Worm (Caenorhabditis elegans) whole organism, L4 larva: ENCODE results near the gene ceh-30.

Source experiments
- D1046.2 ChIP-seq: fragments of 200-800 bp; sonication (Bioruptor generic); IDR thresholded peaks from 2 replicates; pipeline ENCODE4 v1.3.6; 2022; ENCODE audit warnings: missing genetic modification characterization, missing compliant biosample characterization
- F26F4.8 ChIP-seq: fragments of 200-800 bp; sonication (Bioruptor generic); conservative IDR thresholded peaks from 2 replicates; pipeline ENCODE4 v1.3.6; 2022; ENCODE audit warnings: missing genetic modification characterization, missing compliant biosample characterization
- F37D6.2 ChIP-seq: sonication (generic microtip); optimal IDR thresholded peaks from 2 replicates; lab custom pipeline; 2016; ENCODE audit warnings: mild to moderate bottlenecking, missing genetic modification characterization, missing compliant biosample characterization
- T20F7.1 ChIP-seq: fragments of 200-800 bp; sonication (Bioruptor generic); optimal IDR thresholded peaks from 2 replicates; lab custom pipeline; 2018; ENCODE audit warnings: mild to moderate bottlenecking, missing genetic modification characterization, missing compliant biosample characterization
- Y105C5A.15 ChIP-seq: fragments of 200-800 bp; sonication (Bioruptor generic); IDR thresholded peaks from 2 replicates; pipeline ENCODE4 v1.3.6; 2022; ENCODE audit warnings: missing genetic modification characterization, missing compliant biosample characterization
- Y48G9A.11 ChIP-seq: fragments of 200-800 bp; sonication (Bioruptor generic); IDR thresholded peaks from 2 replicates; pipeline ENCODE4 v1.3.6; 2022; ENCODE audit warnings: missing genetic modification reagents, missing genetic modification characterization, missing compliant biosample characterization
- ZK546.5 ChIP-seq, 2 experiments: sonication (generic microtip); optimal IDR thresholded peaks; 2 replicates each; lab custom pipeline; 2017; ENCODE audit warnings: missing biosample characterization in 2 of 2, missing genetic modification characterization in 2 of 2
- ceh-32 ChIP-seq: sonication (generic microtip); optimal IDR thresholded peaks from 2 replicates; lab custom pipeline; 2016; ENCODE audit warnings: mild to moderate bottlenecking, missing genetic modification characterization, missing compliant biosample characterization; ENCODE audit not compliant: poor library complexity
- ceh-62 ChIP-seq: sonication (generic microtip); optimal IDR thresholded peaks from 2 replicates; lab custom pipeline; 2017; ENCODE audit warnings: missing biosample characterization, missing genetic modification characterization
- ceh-82 ChIP-seq: sonication (generic microtip); optimal IDR thresholded peaks from 2 replicates; lab custom pipeline; 2017; ENCODE audit warnings: missing biosample characterization, missing genetic modification characterization
- cey-2 ChIP-seq: sonication (generic microtip); optimal IDR thresholded peaks from 3 replicates; lab custom pipeline; 2017; ENCODE audit warnings: missing genetic modification characterization, mild to moderate bottlenecking, missing compliant biosample characterization, antibody characterized with exemption, borderline replicate concordance; ENCODE audit not compliant: insufficient read depth
- ctbp-1 ChIP-seq: fragments of 200-800 bp; sonication (Bioruptor generic); IDR thresholded peaks from 2 replicates; pipeline ENCODE4 v1.3.6; 2022; ENCODE audit warnings: missing genetic modification reagents, missing genetic modification characterization, missing compliant biosample characterization
- daf-16 ChIP-seq, 3 experiments: sonication (generic microtip); optimal IDR thresholded peaks; 2 replicates each; lab custom pipeline; 2016 to 2017; ENCODE audit warnings: missing genetic modification characterization in 3 of 3, missing genetic modification reagents in 3 of 3, mild to moderate bottlenecking in 2 of 3, missing compliant biosample characterization in 2 of 3, missing biosample characterization in 1 of 3, moderate library complexity in 1 of 3
- daf-19 ChIP-seq: fragments of 200-800 bp; sonication (Bioruptor generic); conservative IDR thresholded peaks from 2 replicates; pipeline ENCODE4 v1.3.6; 2022; ENCODE audit warnings: missing genetic modification characterization, missing compliant biosample characterization
- dmd-9 ChIP-seq: fragments of 200-800 bp; sonication (Bioruptor generic); IDR thresholded peaks from 2 replicates; pipeline ENCODE4 v1.3.6; 2022; ENCODE audit warnings: missing genetic modification reagents, missing genetic modification characterization, missing compliant biosample characterization
- dpl-1 ChIP-seq: fragments of 150-350 bp; optimal IDR thresholded peaks from 2 replicates; lab custom pipeline; 2014; ENCODE audit warnings: missing biosample characterization, missing genetic modification reagents, missing genetic modification characterization
- duxl-1 ChIP-seq: sonication (generic microtip); optimal IDR thresholded peaks from 2 replicates; lab custom pipeline; 2016; ENCODE audit warnings: mild to moderate bottlenecking, missing genetic modification characterization, moderate library complexity, missing compliant biosample characterization; ENCODE audit not compliant: poor library complexity
- dve-1 ChIP-seq: sonication (generic microtip); optimal IDR thresholded peaks from 2 replicates; lab custom pipeline; 2017; ENCODE audit warnings: antibody characterized with exemption, mild to moderate bottlenecking, missing genetic modification characterization, missing compliant biosample characterization; ENCODE audit not compliant: insufficient read depth
- egl-43 ChIP-seq: fragments of 200-800 bp; sonication (Bioruptor generic); IDR thresholded peaks from 2 replicates; pipeline ENCODE4 v1.3.6; 2022; ENCODE audit warnings: missing genetic modification reagents, missing genetic modification characterization, missing compliant biosample characterization
- gei-8 ChIP-seq: fragments of 200-800 bp; sonication (Bioruptor generic); optimal IDR thresholded peaks from 2 replicates; lab custom pipeline; 2018; ENCODE audit warnings: mild to moderate bottlenecking, missing genetic modification characterization, missing compliant biosample characterization
- hif-1 ChIP-seq, 2 experiments: sonication (generic microtip); optimal IDR thresholded peaks; 2 replicates each; lab custom pipeline; 2016 to 2017; ENCODE audit warnings: missing compliant biosample characterization in 2 of 2, missing genetic modification characterization in 2 of 2, missing genetic modification reagents in 2 of 2, missing genotype in 2 of 2, mild to moderate bottlenecking in 1 of 2
- hlh-11 ChIP-seq: fragments of 200-800 bp; sonication (Bioruptor generic); optimal IDR thresholded peaks from 2 replicates; lab custom pipeline; 2018; ENCODE audit warnings: mild to moderate bottlenecking, missing genetic modification characterization, missing compliant biosample characterization
- hmg-1.1 ChIP-seq: fragments of 200-800 bp; sonication (Bioruptor generic); IDR thresholded peaks from 2 replicates; pipeline ENCODE4 v1.3.6; 2022; ENCODE audit warnings: missing genetic modification reagents, missing genetic modification characterization, missing compliant biosample characterization
- jun-1 ChIP-seq: fragments of 150-350 bp; optimal IDR thresholded peaks from 2 replicates; lab custom pipeline; 2014; ENCODE audit warnings: missing biosample characterization, missing genetic modification reagents, missing genetic modification characterization
- lim-7 ChIP-seq: fragments of 200-800 bp; sonication (Bioruptor generic); IDR thresholded peaks from 2 replicates; pipeline ENCODE4 v1.3.6; 2022; ENCODE audit warnings: missing genetic modification characterization, missing compliant biosample characterization
- lin-15B ChIP-seq: fragments of 150-350 bp; sonication (generic microtip); optimal IDR thresholded peaks from 3 replicates; lab custom pipeline; 2014; ENCODE audit warnings: missing biosample characterization, missing genetic modification characterization
- lin-38 ChIP-seq: fragments of 200-800 bp; sonication (Bioruptor generic); IDR thresholded peaks from 2 replicates; pipeline ENCODE4 v1.3.6; 2022; ENCODE audit warnings: missing genetic modification reagents, missing genetic modification characterization, missing compliant biosample characterization
- lsy-2 ChIP-seq, 2 experiments: fragments of 150-350 bp in 1 of 2; sonication (generic microtip) in 1 of 2; optimal IDR thresholded peaks; 2 replicates each; lab custom pipeline; 2014 to 2017; ENCODE audit warnings: missing biosample characterization in 2 of 2, missing genetic modification characterization in 2 of 2
- madf-9 ChIP-seq: fragments of 200-800 bp; sonication (Bioruptor generic); conservative IDR thresholded peaks from 2 replicates; pipeline ENCODE4 v1.3.6; 2022; ENCODE audit warnings: missing genetic modification reagents, missing genetic modification characterization, missing compliant biosample characterization
- mdl-1 ChIP-seq, 2 experiments: fragments of 150-350 bp in 1 of 2; sonication (generic microtip) in 1 of 2; optimal IDR thresholded peaks; 2 replicates each; lab custom pipeline; 2014 to 2017; ENCODE audit warnings: missing biosample characterization in 2 of 2, missing genetic modification characterization in 2 of 2
- mes-2 ChIP-seq: sonication (generic microtip); optimal IDR thresholded peaks from 2 replicates; lab custom pipeline; 2016; ENCODE audit warnings: missing genotype, mild to moderate bottlenecking, missing genetic modification characterization, missing compliant biosample characterization; ENCODE audit not compliant: poor library complexity, severe bottlenecking
- mxl-2 ChIP-seq: fragments of 200-800 bp; sonication (Bioruptor generic); conservative IDR thresholded peaks from 2 replicates; pipeline ENCODE4 v1.3.6; 2022; ENCODE audit warnings: missing genetic modification reagents, missing genetic modification characterization, missing compliant biosample characterization
- mxl-3 ChIP-seq: fragments of 200-800 bp; sonication (Bioruptor generic); optimal IDR thresholded peaks from 2 replicates; lab custom pipeline; 2018; ENCODE audit warnings: mild to moderate bottlenecking, missing genetic modification characterization, missing compliant biosample characterization
- nhr-25 ChIP-seq: sonication (generic microtip); optimal IDR thresholded peaks from 2 replicates; lab custom pipeline; 2017; ENCODE audit warnings: missing genetic modification characterization, mild to moderate bottlenecking, missing compliant biosample characterization, antibody characterized with exemption, moderate library complexity, borderline replicate concordance; ENCODE audit not compliant: insufficient read depth
- nhr-28 ChIP-seq: fragments of 150-350 bp; optimal IDR thresholded peaks from 2 replicates; lab custom pipeline; 2014; ENCODE audit warnings: missing biosample characterization, missing genetic modification characterization
- nhr-6 ChIP-seq: fragments of 150-350 bp; optimal IDR thresholded peaks from 2 replicates; lab custom pipeline; 2014; ENCODE audit warnings: missing biosample characterization, missing genetic modification characterization
- nhr-76 ChIP-seq: fragments of 150-350 bp; optimal IDR thresholded peaks from 2 replicates; lab custom pipeline; 2014; ENCODE audit warnings: missing biosample characterization, missing genetic modification characterization
- nhr-77 ChIP-seq: fragments of 150-350 bp; optimal IDR thresholded peaks from 2 replicates; lab custom pipeline; 2014; ENCODE audit warnings: missing biosample characterization, missing genetic modification characterization
- pha-4 ChIP-seq, 2 experiments: fragments of 150-350 bp in 1 of 2; fragments of 200-800 bp in 1 of 2; sonication (Bioruptor generic) in 1 of 2; IDR thresholded peaks in 1 of 2; optimal IDR thresholded peaks in 1 of 2; 2 replicates each; pipeline versions ENCODE4 v1.3.6 to Lab custom; 2014 to 2022; ENCODE audit warnings: missing genetic modification characterization in 2 of 2, missing genetic modification reagents in 2 of 2, missing biosample characterization in 1 of 2, missing compliant biosample characterization in 1 of 2
- pqm-1 ChIP-seq: sonication (generic microtip); optimal IDR thresholded peaks from 2 replicates; lab custom pipeline; 2017; ENCODE audit warnings: missing biosample characterization, missing genetic modification characterization
- snpc-4 ChIP-seq: fragments of 150-350 bp; optimal IDR thresholded peaks from 2 replicates; lab custom pipeline; 2014; ENCODE audit warnings: missing biosample characterization, missing genetic modification characterization
- tra-1 ChIP-seq: fragments of 200-800 bp; sonication (Bioruptor generic); IDR thresholded peaks from 2 replicates; pipeline ENCODE4 v1.3.6; 2022; ENCODE audit warnings: missing genetic modification reagents, missing genetic modification characterization, missing compliant biosample characterization
- unc-130 ChIP-seq: sonication (generic microtip); optimal IDR thresholded peaks from 2 replicates; lab custom pipeline; 2016; ENCODE audit warnings: missing genetic modification reagents, missing genetic modification characterization, missing compliant biosample characterization
- vab-7 ChIP-seq: fragments of 200-800 bp; sonication (Bioruptor generic); IDR thresholded peaks from 2 replicates; pipeline ENCODE4 v1.3.6; 2022; ENCODE audit warnings: missing genetic modification reagents, missing genetic modification characterization, missing compliant biosample characterization
- zag-1 ChIP-seq: fragments of 150-350 bp; optimal IDR thresholded peaks from 2 replicates; lab custom pipeline; 2014; ENCODE audit warnings: missing biosample characterization, missing genetic modification characterization
- zip-2 ChIP-seq: fragments of 150-350 bp; optimal IDR thresholded peaks from 2 replicates; lab custom pipeline; 2014; ENCODE audit warnings: missing biosample characterization, missing genetic modification characterization
- ztf-7 ChIP-seq: fragments of 150-350 bp; optimal IDR thresholded peaks from 2 replicates; lab custom pipeline; 2014; ENCODE audit warnings: missing biosample characterization, missing genetic modification characterization

Gene ceh-30

ce11 chrX:3102817-3103216 is 39.4 kb downstream of the ceh-30 start (continued):
- TF ChIP-seq cey-2 (tag; lab: Kevin White, UChicago) (no peak), nhr-77 (no peak), ztf-7 (tag; lab: Kevin White, UChicago) (no peak), gei-8 (GFP tag; lab: Kevin White, UChicago) (no peak)

ce11 chrX:3106137-3106536 is 42.8 kb downstream of the ceh-30 start, which contains the start of gene K10B3.5:
Gene K10B3.5, minus strand, starts transcription at chrX:3106479.
- TF ChIP-seq hlh-11 (tag; lab: Kevin White, UChicago) (peak; percentile 55), lim-7 (no peak), nhr-6 (tag; lab: Kevin White, UChicago) (peak; percentile 52), hmg-1.1 (GFP tag; lab: Robert Waterston, UW) (peak; percentile 55), vab-7 (GFP tag; lab: Robert Waterston, UW) (no peak), nhr-28 (tag; lab: Kevin White, UChicago) (peak; percentile 48), dve-1 (tag; lab: Kevin White, UChicago) (peak; percentile 63), madf-9 (GFP tag; lab: Robert Waterston, UW) (no peak), ZK546.5 (tag; optimal IDR thresholded peaks at IDR 0.05; lab: Kevin White, UChicago) (no peak), ceh-82 (tag; lab: Kevin White, UChicago) (no peak), Y48G9A.11 (GFP tag; lab: Robert Waterston, UW) (no peak), lin-38 (GFP tag; lab: Robert Waterston, UW) (peak; percentile 95), mes-2 (tag; lab: Kevin White, UChicago) (peak; percentile 85), zag-1 (tag; lab: Kevin White, UChicago) (no peak), snpc-4 (no peak), nhr-76 (no peak), hif-1 (tag; optimal IDR thresholded peaks at IDR 0.05; lab: Kevin White, UChicago) (peak in 1 of 2 experiments; percentile 73), pha-4 (GFP tag; IDR thresholded peaks at IDR 0.05; lab: Robert Waterston, UW) (no peak), pha-4 (tag; optimal IDR thresholded peaks at IDR 0.05; lab: Kevin White, UChicago) (peak; percentile 55), unc-130 (no peak), tra-1 (no peak), nhr-25 (peak; percentile 4), F26F4.8 (GFP tag; lab: Robert Waterston, UW) (no peak), daf-19 (GFP tag; lab: Robert Waterston, UW) (no peak), Y105C5A.15 (no peak), duxl-1 (tag; lab: Kevin White, UChicago) (peak; percentile 12), T20F7.1 (peak; percentile 52), lsy-2 (tag; optimal IDR thresholded peaks at IDR 0.05; lab: Kevin White, UChicago) (peak in 1 of 2 experiments; percentile 74), ztf-7 (tag; lab: Kevin White, UChicago) (no peak), ctbp-1 (no peak), zip-2 (tag; lab: Kevin White, UChicago) (no peak), mdl-1 (tag; optimal IDR thresholded peaks at IDR 0.05; lab: Kevin White, UChicago) (peak in 1 of 2 experiments; percentile 23), F37D6.2 (peak; percentile 21), daf-16 (GFP tag; optimal IDR thresholded peaks at IDR 0.05; lab: Kevin White, UChicago) (peak in 1 of 2 experiments; percentile 43), daf-16 (tag; optimal IDR thresholded peaks at IDR 0.05; lab: Kevin White, UChicago) (peak; percentile 50), mxl-3 (no peak), D1046.2 (no peak), dpl-1 (GFP tag; lab: Kevin White, UChicago) (peak; percentile 80), ceh-32 (tag; lab: Kevin White, UChicago) (no peak), mxl-2 (no peak), ceh-62 (no peak), egl-43 (GFP tag; lab: Robert Waterston, UW) (no peak), pqm-1 (tag; lab: Kevin White, UChicago) (no peak), lin-15B (tag; lab: Kevin White, UChicago) (no peak), jun-1 (tag; lab: Kevin White, UChicago) (no peak), dmd-9 (GFP tag; lab: Robert Waterston, UW) (no peak)
